Worm (Caenorhabditis elegans) whole organism, L1 larva: ENCODE data around the gene dct-19.

Experiments used
- alr-1 ChIP-seq: fragments of 200-800 bp; sonication (Bioruptor generic); optimal IDR thresholded peaks from 2 replicates; lab custom pipeline; 2018; ENCODE audit warnings: borderline replicate concordance, mild to moderate bottlenecking, missing genetic modification characterization, missing compliant biosample characterization
- ceh-8 ChIP-seq: fragments of 200-800 bp; sonication (Bioruptor generic); optimal IDR thresholded peaks from 2 replicates; lab custom pipeline; 2018; ENCODE audit warnings: mild to moderate bottlenecking, missing genetic modification characterization, moderate library complexity, missing compliant biosample characterization
- elt-3 ChIP-seq, 6 experiments: fragments of 150-350 bp in 1 of 6; sonication (generic microtip); optimal IDR thresholded peaks; 2 replicates each; lab custom pipeline; 2017 to 2018; ENCODE audit warnings: missing biosample characterization in 6 of 6, missing genetic modification characterization in 6 of 6, inconsistent platforms in 1 of 6
- lin-39 ChIP-seq: fragments of 150-350 bp; optimal IDR thresholded peaks from 2 replicates; lab custom pipeline; 2014; ENCODE audit warnings: missing biosample characterization, missing genetic modification reagents, missing genetic modification characterization
- lsy-2 ChIP-seq, 2 experiments: fragments of 150-350 bp; optimal IDR thresholded peaks; 2 replicates each; lab custom pipeline; 2014; ENCODE audit warnings: missing biosample characterization in 2 of 2, missing genetic modification characterization in 2 of 2
- nhr-11 ChIP-seq: fragments of 150-350 bp; optimal IDR thresholded peaks from 2 replicates; lab custom pipeline; 2014; ENCODE audit warnings: missing biosample characterization, missing genetic modification characterization
- nhr-237 ChIP-seq: fragments of 150-350 bp; optimal IDR thresholded peaks from 2 replicates; lab custom pipeline; 2014; ENCODE audit warnings: missing biosample characterization, missing genetic modification characterization
- pag-3 ChIP-seq: sonication (generic microtip); optimal IDR thresholded peaks from 2 replicates; lab custom pipeline; 2017; ENCODE audit warnings: missing genetic modification characterization, mild to moderate bottlenecking, missing compliant biosample characterization, antibody characterized with exemption, borderline replicate concordance; ENCODE audit not compliant: insufficient read depth
- snpc-4 ChIP-seq: fragments of 150-350 bp; optimal IDR thresholded peaks from 2 replicates; lab custom pipeline; 2014; ENCODE audit warnings: missing biosample characterization, missing genetic modification characterization
- swsn-7 ChIP-seq: sonication (generic microtip); optimal IDR thresholded peaks from 2 replicates; lab custom pipeline; 2016; ENCODE audit warnings: missing genetic modification characterization, missing compliant biosample characterization
- unc-130 ChIP-seq: fragments of 150-350 bp; optimal IDR thresholded peaks from 2 replicates; lab custom pipeline; 2017; ENCODE audit warnings: missing biosample characterization, missing genetic modification characterization, inconsistent platforms
- unc-62 ChIP-seq: fragments of 150-350 bp; optimal IDR thresholded peaks from 2 replicates; lab custom pipeline; 2014; ENCODE audit warnings: missing biosample characterization, missing genetic modification reagents, missing genetic modification characterization
- zip-4 ChIP-seq: fragments of 200-800 bp; sonication (Bioruptor generic); optimal IDR thresholded peaks from 2 replicates; lab custom pipeline; 2018; ENCODE audit warnings: mild to moderate bottlenecking, missing genetic modification characterization, moderate library complexity, missing compliant biosample characterization

DNA sequence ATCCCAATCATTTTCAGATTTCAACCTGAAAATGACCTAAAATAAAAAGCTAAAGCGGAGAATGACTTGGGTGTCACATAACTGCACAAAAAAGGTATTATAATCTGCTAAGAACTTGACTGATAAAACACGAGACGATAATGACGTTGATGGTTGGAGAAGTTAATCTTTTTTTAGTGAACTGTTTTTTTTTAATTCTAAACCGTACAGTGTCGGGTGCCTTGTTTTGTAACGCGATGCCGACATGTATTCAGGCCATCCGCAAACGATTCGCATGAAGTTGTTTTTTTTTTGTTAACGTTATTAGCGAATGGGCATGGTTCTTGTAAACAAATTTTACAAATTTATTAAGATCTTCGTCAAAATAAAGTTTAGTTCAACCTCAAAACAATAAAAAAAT is 46.6 kb downstream of the dct-19 start, which contains the start of gene K10D11.6:
- TF ChIP-seq snpc-4 (tag; lab: Kevin White, UChicago) (no peak), unc-62 (GFP tag; lab: Kevin White, UChicago) (no peak), elt-3 (tag; optimal IDR thresholded peaks at IDR 0.05; lab: Kevin White, UChicago) (no peak), alr-1 (no peak), lsy-2 (tag; optimal IDR thresholded peaks at IDR 0.05; lab: Kevin White, UChicago) (no peak), unc-130 (tag; lab: Kevin White, UChicago) (no peak), nhr-237 (no peak), zip-4 (no peak), swsn-7 (tag; lab: Kevin White, UChicago) (no peak), pag-3 (tag; lab: Kevin White, UChicago) (no peak), ceh-8 (GFP tag; lab: Kevin White, UChicago) (no peak), nhr-11 (tag; lab: Kevin White, UChicago) (no peak), lin-39 (no peak)
